Worm (Caenorhabditis elegans) whole organism, midembryonic: ENCODE results near the gene M04C3.1.

Experiments used
- T22C8.4 ChIP-seq: fragments of 200-800 bp; sonication (Bioruptor generic); IDR thresholded peaks from 2 replicates; pipeline ENCODE4 v1.3.6; 2022; ENCODE audit warnings: missing genetic modification characterization, missing compliant biosample characterization
- cog-1 ChIP-seq: sonication (generic microtip); optimal IDR thresholded peaks from 2 replicates; lab custom pipeline; 2016; ENCODE audit warnings: missing genetic modification characterization, missing compliant biosample characterization
- flt-1 ChIP-seq: fragments of 200-800 bp; sonication (Bioruptor generic); IDR thresholded peaks from 2 replicates; pipeline ENCODE4 v1.3.6; 2022; ENCODE audit warnings: missing genetic modification characterization, missing compliant biosample characterization
- klf-2 ChIP-seq: fragments of 200-800 bp; sonication (Bioruptor generic); conservative IDR thresholded peaks from 2 replicates; pipeline ENCODE4 v1.3.6; 2022; ENCODE audit warnings: missing genetic modification reagents, missing genetic modification characterization, missing compliant biosample characterization
- med-1 ChIP-seq: sonication (generic microtip); optimal IDR thresholded peaks from 2 replicates; lab custom pipeline; 2017; ENCODE audit warnings: missing genetic modification characterization, mild to moderate bottlenecking, missing compliant biosample characterization, antibody characterized with exemption, missing genetic modification reagents; ENCODE audit not compliant: insufficient read depth
- ref-1 ChIP-seq: fragments of 200-800 bp; sonication (Bioruptor generic); conservative IDR thresholded peaks from 2 replicates; pipeline ENCODE4 v1.3.6; 2022; ENCODE audit warnings: missing genetic modification reagents, missing genetic modification characterization, missing compliant biosample characterization
- tab-1 ChIP-seq: fragments of 200-800 bp; sonication (Bioruptor generic); IDR thresholded peaks from 2 replicates; pipeline ENCODE4 v1.3.6; 2022; ENCODE audit warnings: missing genetic modification characterization, missing compliant biosample characterization
- ztf-23 ChIP-seq: fragments of 200-800 bp; sonication (Bioruptor generic); IDR thresholded peaks from 2 replicates; pipeline ENCODE4 v1.3.6; 2022; ENCODE audit warnings: missing genetic modification reagents, missing genetic modification characterization, missing compliant biosample characterization
- ztf-29 ChIP-seq: fragments of 200-800 bp; sonication (Bioruptor generic); IDR thresholded peaks from 2 replicates; pipeline ENCODE4 v1.3.6; 2022; ENCODE audit warnings: missing genetic modification reagents, missing genetic modification characterization, missing compliant biosample characterization

The M04C3.1 gene

ce11 chrV:19402855-19403254, 42.5 kb downstream of the M04C3.1 start, which contains the start of gene C25F9.12:
C25F9.12 (minus strand) TSS chrV:19402955.
- TF ChIP-seq flt-1 (no peak), T22C8.4 (GFP tag; lab: Robert Waterston, UW) (no peak), ztf-23 (GFP tag; lab: Robert Waterston, UW) (no peak)

ce11 chrV:19401429-19401828, 44.0 kb downstream of the M04C3.1 start:
- TF ChIP-seq T22C8.4 (GFP tag; lab: Robert Waterston, UW) (no peak), ztf-29 (GFP tag; lab: Robert Waterston, UW) (no peak), tab-1 (no peak)

- TF ChIP-seq cog-1 (tag; lab: Kevin White, UChicago) (no peak), tab-1 (no peak), T22C8.4 (GFP tag; lab: Robert Waterston, UW) (no peak), med-1 (no peak), ref-1 (GFP tag; lab: Robert Waterston, UW) (no peak), flt-1 (no peak), ztf-23 (GFP tag; lab: Robert Waterston, UW) (no peak), klf-2 (GFP tag; lab: Robert Waterston, UW) (no peak), ztf-29 (GFP tag; lab: Robert Waterston, UW) (no peak)
Observed at ce11 chrV:19400619-19401018, 44.8 kb downstream of the M04C3.1 start, which contains the start of gene srw-86. srw-86 (minus strand) TSS chrV:19400719.

- TF ChIP-seq med-1 (no peak), tab-1 (no peak), klf-2 (GFP tag; lab: Robert Waterston, UW) (no peak), flt-1 (no peak), ref-1 (GFP tag; lab: Robert Waterston, UW) (no peak), cog-1 (tag; lab: Kevin White, UChicago) (no peak), T22C8.4 (GFP tag; lab: Robert Waterston, UW) (no peak), ztf-29 (GFP tag; lab: Robert Waterston, UW) (no peak), ztf-23 (GFP tag; lab: Robert Waterston, UW) (no peak)
Observed at ce11 chrV:19398882-19399281, 46.5 kb downstream of the M04C3.1 start, which contains the start of gene C25F9.13. C25F9.13 (minus strand) TSS chrV:19398982.

ce11 chrV:19398396-19398795, 47.0 kb downstream of the M04C3.1 start:
- TF ChIP-seq med-1 (no peak), ztf-23 (GFP tag; lab: Robert Waterston, UW) (no peak), T22C8.4 (GFP tag; lab: Robert Waterston, UW) (no peak), cog-1 (tag; lab: Kevin White, UChicago) (no peak), ztf-29 (GFP tag; lab: Robert Waterston, UW) (no peak), klf-2 (GFP tag; lab: Robert Waterston, UW) (no peak), tab-1 (no peak)

- no peak for TF ChIP-seq T22C8.4 (GFP tag; lab: Robert Waterston, UW)
- no peak for TF ChIP-seq ztf-29 (GFP tag; lab: Robert Waterston, UW)
- no peak for TF ChIP-seq cog-1 (tag; lab: Kevin White, UChicago)
- no peak for TF ChIP-seq klf-2 (GFP tag; lab: Robert Waterston, UW)
- TF ChIP-seq ref-1 (GFP tag; lab: Robert Waterston, UW) = no peak
- TF ChIP-seq flt-1 = no peak
- no peak for TF ChIP-seq tab-1
- no peak for TF ChIP-seq ztf-23 (GFP tag; lab: Robert Waterston, UW)
- TF ChIP-seq med-1 = no peak
Observed at ce11 chrV:19396576-19397313, 48.7 kb downstream of the M04C3.1 start.

- TF ChIP-seq cog-1 (tag; lab: Kevin White, UChicago) (no peak), ref-1 (GFP tag; lab: Robert Waterston, UW) (no peak), ztf-29 (GFP tag; lab: Robert Waterston, UW) (no peak), flt-1 (no peak)
Observed at ce11 chrV:19394750-19395149, 50.7 kb downstream of the M04C3.1 start, which contains the start of gene C25F9.8. C25F9.8 (plus strand) TSS chrV:19395050.

- no peak for TF ChIP-seq med-1
- no peak for TF ChIP-seq T22C8.4 (GFP tag; lab: Robert Waterston, UW)
- TF ChIP-seq klf-2 (GFP tag; lab: Robert Waterston, UW) = no peak
Observed at ce11 chrV:19391242-19391641, 54.2 kb downstream of the M04C3.1 start.

- TF ChIP-seq ref-1 (GFP tag; lab: Robert Waterston, UW) (no peak), T22C8.4 (GFP tag; lab: Robert Waterston, UW) (no peak), ztf-23 (GFP tag; lab: Robert Waterston, UW) (no peak), cog-1 (tag; lab: Kevin White, UChicago) (no peak), flt-1 (no peak), klf-2 (GFP tag; lab: Robert Waterston, UW) (no peak), med-1 (no peak)
Observed at ce11 chrV:19390029-19390428, 55.4 kb downstream of the M04C3.1 start, which contains the start of gene slcr-46.2. slcr-46.2 (minus strand) TSS chrV:19390129.
